Worm (Caenorhabditis elegans) whole organism, midembryonic: ENCODE measurements around the gene pigm-1.

ENCODE experiments used
- T22C8.4 ChIP-seq: fragments of 200-800 bp; sonication (Bioruptor generic); IDR thresholded peaks from 2 replicates; pipeline ENCODE4 v1.3.6; 2022; ENCODE audit warnings: missing genetic modification characterization, missing compliant biosample characterization
- cog-1 ChIP-seq: sonication (generic microtip); optimal IDR thresholded peaks from 2 replicates; lab custom pipeline; 2016; ENCODE audit warnings: missing genetic modification characterization, missing compliant biosample characterization
- flt-1 ChIP-seq: fragments of 200-800 bp; sonication (Bioruptor generic); IDR thresholded peaks from 2 replicates; pipeline ENCODE4 v1.3.6; 2022; ENCODE audit warnings: missing genetic modification characterization, missing compliant biosample characterization
- klf-2 ChIP-seq: fragments of 200-800 bp; sonication (Bioruptor generic); conservative IDR thresholded peaks from 2 replicates; pipeline ENCODE4 v1.3.6; 2022; ENCODE audit warnings: missing genetic modification reagents, missing genetic modification characterization, missing compliant biosample characterization
- med-1 ChIP-seq: sonication (generic microtip); optimal IDR thresholded peaks from 2 replicates; lab custom pipeline; 2017; ENCODE audit warnings: missing genetic modification characterization, mild to moderate bottlenecking, missing compliant biosample characterization, antibody characterized with exemption, missing genetic modification reagents; ENCODE audit not compliant: insufficient read depth
- ref-1 ChIP-seq: fragments of 200-800 bp; sonication (Bioruptor generic); conservative IDR thresholded peaks from 2 replicates; pipeline ENCODE4 v1.3.6; 2022; ENCODE audit warnings: missing genetic modification reagents, missing genetic modification characterization, missing compliant biosample characterization
- tab-1 ChIP-seq: fragments of 200-800 bp; sonication (Bioruptor generic); IDR thresholded peaks from 2 replicates; pipeline ENCODE4 v1.3.6; 2022; ENCODE audit warnings: missing genetic modification characterization, missing compliant biosample characterization
- ztf-23 ChIP-seq: fragments of 200-800 bp; sonication (Bioruptor generic); IDR thresholded peaks from 2 replicates; pipeline ENCODE4 v1.3.6; 2022; ENCODE audit warnings: missing genetic modification reagents, missing genetic modification characterization, missing compliant biosample characterization
- ztf-29 ChIP-seq: fragments of 200-800 bp; sonication (Bioruptor generic); IDR thresholded peaks from 2 replicates; pipeline ENCODE4 v1.3.6; 2022; ENCODE audit warnings: missing genetic modification reagents, missing genetic modification characterization, missing compliant biosample characterization

Gene pigm-1

ce11 chrII:11339507-11339906, 8.7 kb upstream of the pigm-1 start, which contains the start of gene rmd-3:
rmd-3 (minus strand) TSS chrII:11339607.
- TF ChIP-seq tab-1 (no peak), klf-2 (no peak), flt-1 (GFP tag; lab: Robert Waterston, UW) (no peak), ztf-29 (GFP tag; lab: Robert Waterston, UW) (no peak), cog-1 (no peak), ztf-23 (GFP tag; lab: Robert Waterston, UW) (no peak), ref-1 (GFP tag; lab: Robert Waterston, UW) (no peak), T22C8.4 (GFP tag; lab: Robert Waterston, UW) (no peak), med-1 (GFP tag; lab: Kevin White, UChicago) (no peak)

DNA sequence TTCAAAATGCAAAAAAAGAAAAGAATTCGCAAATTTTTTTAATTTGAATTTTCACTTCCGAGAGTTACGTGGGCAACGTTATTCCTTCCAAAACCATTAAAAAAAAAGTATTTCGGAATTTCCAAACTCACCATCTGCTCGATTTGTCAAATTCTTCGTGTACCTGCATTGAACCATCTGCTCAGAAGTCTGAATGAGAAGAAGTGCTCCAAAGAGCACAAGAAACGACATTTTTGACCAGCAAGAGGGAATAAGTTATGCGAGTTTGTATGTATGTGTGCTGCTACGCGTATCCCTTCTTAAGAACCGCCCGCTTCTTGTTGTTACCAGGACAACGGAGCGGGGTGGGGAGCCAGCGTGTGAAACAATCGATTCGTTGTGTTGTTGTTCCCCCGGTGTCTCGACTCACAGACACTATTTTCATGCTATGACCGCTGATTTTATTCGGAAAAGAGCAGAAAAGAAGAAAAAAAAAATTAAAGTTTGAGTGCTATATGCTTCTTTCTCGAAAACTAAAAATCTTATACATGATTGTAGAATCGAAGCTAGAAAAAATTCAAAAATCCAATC, 4.9 kb upstream of the pigm-1 start, which contains the start of gene lgc-20:
Gene lgc-20 (minus strand): TSS at position 311 of the 570 bp plus-strand sequence.
- TF ChIP-seq cog-1 (no peak), tab-1 (no peak), ztf-29 (GFP tag; lab: Robert Waterston, UW) (no peak), ref-1 (GFP tag; lab: Robert Waterston, UW) (no peak), T22C8.4 (GFP tag; lab: Robert Waterston, UW) (no peak), med-1 (GFP tag; lab: Kevin White, UChicago) (no peak), klf-2 (no peak), flt-1 (GFP tag; lab: Robert Waterston, UW) (no peak), ztf-23 (GFP tag; lab: Robert Waterston, UW) (no peak)

ce11 chrII:11344554-11344953, 3.7 kb upstream of the pigm-1 start:
- TF ChIP-seq T22C8.4 (GFP tag; lab: Robert Waterston, UW) (no peak), flt-1 (GFP tag; lab: Robert Waterston, UW) (no peak), ztf-23 (GFP tag; lab: Robert Waterston, UW) (no peak), ref-1 (GFP tag; lab: Robert Waterston, UW) (no peak), med-1 (GFP tag; lab: Kevin White, UChicago) (no peak), cog-1 (no peak), tab-1 (no peak), ztf-29 (GFP tag; lab: Robert Waterston, UW) (no peak), klf-2 (no peak)

- TF ChIP-seq klf-2 = no peak
- TF ChIP-seq flt-1 (GFP tag; lab: Robert Waterston, UW) = peak; percentile 84
- peak; percentile 6 for TF ChIP-seq med-1 (GFP tag; lab: Kevin White, UChicago)
- no peak for TF ChIP-seq T22C8.4 (GFP tag; lab: Robert Waterston, UW)
- no peak for TF ChIP-seq ztf-29 (GFP tag; lab: Robert Waterston, UW)
- peak; percentile 70 for TF ChIP-seq cog-1
- no peak; the same call in 1 of the 2 replicates for TF ChIP-seq tab-1
- TF ChIP-seq ref-1 (GFP tag; lab: Robert Waterston, UW) = no peak
- peak; percentile 68; the same call in 1 of the 2 replicates for TF ChIP-seq ztf-23 (GFP tag; lab: Robert Waterston, UW)
Observed at ce11 chrII:11345570-11346029, 2.6 kb upstream of the pigm-1 start, which contains the start of gene nduf-11. nduf-11 (minus strand) TSS chrII:11345620.

DNA sequence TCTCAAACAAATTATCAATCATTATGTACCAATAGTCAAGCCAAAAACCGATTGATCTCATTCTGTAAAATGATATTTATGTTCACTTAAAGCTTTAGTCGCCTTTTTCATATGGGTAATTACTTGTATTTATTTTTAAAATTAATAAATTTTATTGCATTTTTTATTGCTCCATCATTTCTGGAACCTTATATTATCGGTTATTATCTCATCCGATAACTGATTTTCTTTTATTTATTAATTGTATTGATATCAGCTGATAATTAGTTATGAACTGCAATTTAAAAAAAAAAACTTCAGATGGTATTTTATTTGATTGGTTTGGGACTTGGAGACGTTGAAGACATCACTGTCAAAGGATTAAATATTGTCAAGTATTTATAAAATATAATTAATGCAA, 1.6 kb downstream of the pigm-1 start, which contains the start of gene dph-5:
Gene dph-5 (plus strand): TSS at position 301 of the 400 bp plus-strand sequence.
- no peak for TF ChIP-seq tab-1
- no peak for TF ChIP-seq T22C8.4 (GFP tag; lab: Robert Waterston, UW)
- no peak for TF ChIP-seq flt-1 (GFP tag; lab: Robert Waterston, UW)
- no peak for TF ChIP-seq cog-1
- TF ChIP-seq ztf-29 (GFP tag; lab: Robert Waterston, UW) = no peak
- no peak for TF ChIP-seq klf-2
- TF ChIP-seq ref-1 (GFP tag; lab: Robert Waterston, UW) = no peak
- TF ChIP-seq ztf-23 (GFP tag; lab: Robert Waterston, UW) = no peak
- no peak for TF ChIP-seq med-1 (GFP tag; lab: Kevin White, UChicago)

DNA sequence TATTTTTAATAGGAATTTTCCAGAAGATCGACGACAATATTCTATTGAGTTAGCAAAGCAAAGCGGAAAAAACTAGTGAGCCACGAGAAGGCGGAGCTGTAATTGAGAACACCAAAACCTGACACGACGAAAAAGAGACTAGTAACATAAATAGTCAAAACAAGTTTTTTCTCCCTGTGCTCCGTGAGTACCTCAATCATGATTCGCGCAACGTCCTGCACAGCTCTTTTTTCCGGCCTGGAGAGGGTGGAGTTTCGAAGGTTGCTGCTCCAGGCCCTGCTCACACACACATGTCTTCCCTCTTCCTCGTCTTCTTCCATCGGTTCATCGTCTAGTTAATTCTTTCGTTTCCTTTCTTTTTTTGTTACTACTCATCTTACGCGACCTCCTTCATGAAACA, 3.4 kb downstream of the pigm-1 start, which contains the start of gene clh-2:
Gene clh-2 (plus strand): TSS at position 301 of the 400 bp plus-strand sequence.
- no peak for TF ChIP-seq cog-1
- TF ChIP-seq ref-1 (GFP tag; lab: Robert Waterston, UW) = no peak
- no peak for TF ChIP-seq T22C8.4 (GFP tag; lab: Robert Waterston, UW)
- TF ChIP-seq ztf-23 (GFP tag; lab: Robert Waterston, UW) = no peak
- no peak for TF ChIP-seq flt-1 (GFP tag; lab: Robert Waterston, UW)
- no peak for TF ChIP-seq med-1 (GFP tag; lab: Kevin White, UChicago)
- no peak for TF ChIP-seq klf-2
- no peak for TF ChIP-seq ztf-29 (GFP tag; lab: Robert Waterston, UW)
- no peak for TF ChIP-seq tab-1

DNA sequence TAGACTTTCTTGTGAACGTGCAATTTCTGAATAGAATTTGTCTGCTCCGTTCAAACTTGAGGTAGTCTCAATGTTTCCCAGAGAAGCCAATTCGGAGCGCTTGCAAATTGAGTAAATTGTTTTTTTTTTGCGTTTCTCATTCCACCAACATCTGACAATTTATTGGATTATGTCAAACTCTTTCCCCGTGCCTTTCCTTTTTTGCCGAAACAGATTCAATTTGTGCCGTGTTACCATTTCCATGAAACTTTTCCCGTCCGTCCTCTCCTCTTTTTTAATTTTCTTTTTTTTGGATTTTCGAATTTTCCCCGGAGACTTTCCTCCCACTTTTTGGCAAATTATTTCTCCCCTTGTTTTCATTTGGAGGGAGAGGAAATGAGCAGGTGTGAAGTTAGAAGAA, 5.2 kb downstream of the pigm-1 start:
- no peak for TF ChIP-seq flt-1 (GFP tag; lab: Robert Waterston, UW)
- TF ChIP-seq klf-2 = no peak
- TF ChIP-seq T22C8.4 (GFP tag; lab: Robert Waterston, UW) = no peak
- TF ChIP-seq cog-1 = no peak
- TF ChIP-seq med-1 (GFP tag; lab: Kevin White, UChicago) = no peak
- TF ChIP-seq ref-1 (GFP tag; lab: Robert Waterston, UW) = no peak
- no peak for TF ChIP-seq ztf-23 (GFP tag; lab: Robert Waterston, UW)
- no peak for TF ChIP-seq ztf-29 (GFP tag; lab: Robert Waterston, UW)

DNA sequence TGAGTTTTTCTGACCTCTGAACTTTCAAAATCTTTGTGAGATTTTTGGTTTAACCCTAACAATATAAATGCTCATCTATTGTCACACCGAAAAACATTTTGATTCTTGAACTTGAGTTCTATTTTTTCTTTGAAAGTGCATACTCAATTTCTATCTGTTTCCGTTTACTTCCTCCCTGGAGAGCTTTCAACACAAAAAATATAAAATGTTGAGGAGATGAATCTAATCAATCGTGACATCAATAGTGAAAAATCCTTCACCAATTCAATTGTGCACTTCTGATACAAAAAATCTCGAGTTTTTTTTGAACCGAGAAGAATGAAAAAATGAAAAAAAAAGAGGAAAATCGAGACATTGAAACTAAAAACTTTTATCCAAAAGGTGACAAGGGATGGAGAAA, 13.5 kb downstream of the pigm-1 start:
- no peak for TF ChIP-seq cog-1
- no peak for TF ChIP-seq ref-1 (GFP tag; lab: Robert Waterston, UW)
- no peak for TF ChIP-seq med-1 (GFP tag; lab: Kevin White, UChicago)
- TF ChIP-seq ztf-29 (GFP tag; lab: Robert Waterston, UW) = no peak
- TF ChIP-seq flt-1 (GFP tag; lab: Robert Waterston, UW) = no peak
- no peak for TF ChIP-seq ztf-23 (GFP tag; lab: Robert Waterston, UW)

- TF ChIP-seq T22C8.4 (GFP tag; lab: Robert Waterston, UW) = no peak
- TF ChIP-seq ref-1 (GFP tag; lab: Robert Waterston, UW) = no peak
- no peak for TF ChIP-seq tab-1
- no peak for TF ChIP-seq ztf-29 (GFP tag; lab: Robert Waterston, UW)
- TF ChIP-seq ztf-23 (GFP tag; lab: Robert Waterston, UW) = no peak
- TF ChIP-seq klf-2 = no peak
- TF ChIP-seq cog-1 = no peak
- no peak for TF ChIP-seq med-1 (GFP tag; lab: Kevin White, UChicago)
- TF ChIP-seq flt-1 (GFP tag; lab: Robert Waterston, UW) = no peak
Observed at ce11 chrII:11371981-11372380, 23.7 kb downstream of the pigm-1 start, which contains the start of gene C33B4.2. C33B4.2 (minus strand) TSS chrII:11372145.
